Worm (Caenorhabditis elegans): ENCODE results near the gene gadr-4.
A peak's percentile ranks its signal among the peaks of the same experiment; 100 is the strongest.
"Not testable (repeated sequence)": the region's sequence is repeated elsewhere in the genome, so short reads cannot be mapped to it uniquely, and the experiment has no call there.

Gene gadr-4

ce11 chrII:4063997-4064396 is 1.6 kb upstream of the gadr-4 start, which contains the start of gene fbxb-118:
fbxb-118 (minus strand) TSS chrII:4064097.
- TF ChIP-seq Y56A3A.18 (GFP tag; IDR thresholded peaks at IDR 0.05) = no peak
- TF ChIP-seq pbrm-1 (GFP tag; IDR thresholded peaks at IDR 0.05) = no peak
- TF ChIP-seq lin-35 (GFP tag; optimal IDR thresholded peaks at IDR 0.05) = no peak
- no peak for TF ChIP-seq rec-8 (tag; optimal IDR thresholded peaks at IDR 0.05)
- no peak for TF ChIP-seq aptf-3 (GFP tag; IDR thresholded peaks at IDR 0.05)
- no peak for TF ChIP-seq dox-1 (GFP tag; IDR thresholded peaks at IDR 0.05)
- no peak for TF ChIP-seq snpc-1.1 (tag; optimal IDR thresholded peaks at IDR 0.05; ENCODE audit: insufficient read depth)
- TF ChIP-seq lin-54 (GFP tag; optimal IDR thresholded peaks at IDR 0.05) = no peak
- no peak for TF ChIP-seq nhr-80 (tag; optimal IDR thresholded peaks at IDR 0.05)
- no peak for TF ChIP-seq bed-2 (GFP tag; IDR thresholded peaks at IDR 0.05)

ce11 chrII:4051196-4051595 is 11.2 kb downstream of the gadr-4 start:
- TF ChIP-seq lin-26 (GFP tag; IDR thresholded peaks at IDR 0.05) (peak; percentile 23; the same call in 1 of the 2 replicates), tbp1 (GFP tag; optimal IDR thresholded peaks at IDR 0.05) (peak; percentile 75), rpc-1 (tag; optimal IDR thresholded peaks at IDR 0.05) (peak; percentile 55), B0261.1 (tag; optimal IDR thresholded peaks at IDR 0.05) (peak; percentile 50)
- not testable (repeated sequence) for TF ChIP-seq rpc-1 (optimal IDR thresholded peaks at IDR 0.05)

- 0 out of 2 replicates have a peak, but pooled peaks have one; percentile 24 for TF ChIP-seq aptf-2 (GFP tag; conservative IDR thresholded peaks at IDR 0.05)
- 0 out of 2 replicates have a peak, but pooled peaks have one; percentile 18 for TF ChIP-seq C06A6.2 (GFP tag; conservative IDR thresholded peaks at IDR 0.05)
- peak; percentile 55; the same call in 1 of the 2 replicates for TF ChIP-seq lir-1 (GFP tag; conservative IDR thresholded peaks at IDR 0.05)
- peak; percentile 60; the same call in 1 of the 2 replicates for TF ChIP-seq pbrm-1 (GFP tag; IDR thresholded peaks at IDR 0.05)
- TF ChIP-seq attf-3 (GFP tag; conservative IDR thresholded peaks at IDR 0.05) = peak; percentile 45; the same call in 1 of the 2 replicates
- TF ChIP-seq Y53G8AR.9 (GFP tag; conservative IDR thresholded peaks at IDR 0.05) = peak; percentile 47; the same call in 1 of the 2 replicates
- peak; percentile 83 for TF ChIP-seq nfyb-1 (GFP tag; IDR thresholded peaks at IDR 0.05)
- TF ChIP-seq cebp-1 (GFP tag; IDR thresholded peaks at IDR 0.05) = peak; percentile 69
- peak; percentile 20 for TF ChIP-seq cebp-1 (tag; optimal IDR thresholded peaks at IDR 0.05)
- peak; percentile 5 for TF ChIP-seq ztf-26 (tag; optimal IDR thresholded peaks at IDR 0.05)
- peak; percentile 44 for TF ChIP-seq rcor-1 (GFP tag; IDR thresholded peaks at IDR 0.05)
- TF ChIP-seq ceh-91 (GFP tag; IDR thresholded peaks at IDR 0.05) = 0 out of 2 replicates have a peak, but pooled peaks have one; percentile 33
- peak; percentile 54; the same call in 1 of the 2 replicates for TF ChIP-seq egrh-3 (GFP tag; IDR thresholded peaks at IDR 0.05)
- TF ChIP-seq nhr-80 (tag; optimal IDR thresholded peaks at IDR 0.05) = peak; percentile 7
- peak; percentile 78 for TF ChIP-seq Y67H2A.10 (GFP tag; conservative IDR thresholded peaks at IDR 0.05)
- TF ChIP-seq K11D2.4 (GFP tag; IDR thresholded peaks at IDR 0.05) = peak; percentile 85
- peak; percentile 97 for TF ChIP-seq hmg-1.2 (GFP tag; IDR thresholded peaks at IDR 0.05)
- TF ChIP-seq attf-5 (GFP tag; optimal IDR thresholded peaks at IDR 0.05) = peak; percentile 32
- TF ChIP-seq let-607 (tag; optimal IDR thresholded peaks at IDR 0.05) = peak in 1 of 2 experiments; percentile 55
- TF ChIP-seq ztf-28 (GFP tag; IDR thresholded peaks at IDR 0.05) = 0 out of 2 replicates have a peak, but pooled peaks have one; percentile 37
- 0 out of 2 replicates have a peak, but pooled peaks have one; percentile 50 for TF ChIP-seq let-526 (GFP tag; IDR thresholded peaks at IDR 0.05)
- TF ChIP-seq dox-1 (GFP tag; IDR thresholded peaks at IDR 0.05) = peak; percentile 91
- 0 out of 2 replicates have a peak, but pooled peaks have one; percentile 40 for TF ChIP-seq ceh-100 (GFP tag; IDR thresholded peaks at IDR 0.05)
- peak; percentile 85 for TF ChIP-seq mcd-1 (GFP tag; IDR thresholded peaks at IDR 0.05)
- TF ChIP-seq lin-54 (GFP tag; optimal IDR thresholded peaks at IDR 0.05) = peak; percentile 34
- peak; percentile 55; the same call in 1 of the 2 replicates for TF ChIP-seq F33H1.4 (GFP tag; IDR thresholded peaks at IDR 0.05)
- peak; percentile 74 for TF ChIP-seq bed-2 (GFP tag; IDR thresholded peaks at IDR 0.05)
- TF ChIP-seq lin-40 (tag; optimal IDR thresholded peaks at IDR 0.05) = peak; percentile 18
Observed at ce11 chrII:4049672-4050071, 12.7 kb downstream of the gadr-4 start.

All from whole organism, young adult.